Worm (Caenorhabditis elegans) whole organism, L3 larva: ENCODE results near the gene nspb-1.

Experiments
- R02D3.7 ChIP-seq: fragments of 150-350 bp; optimal IDR thresholded peaks from 2 replicates; lab custom pipeline; 2014; ENCODE audit warnings: missing biosample characterization, missing genetic modification characterization
- ZK546.5 ChIP-seq: sonication (generic microtip); optimal IDR thresholded peaks from 2 replicates; lab custom pipeline; 2017; ENCODE audit warnings: missing biosample characterization, missing genetic modification characterization
- aly-2 ChIP-seq: fragments of 150-350 bp; optimal IDR thresholded peaks from 2 replicates; lab custom pipeline; 2014; ENCODE audit warnings: missing biosample characterization, missing genetic modification characterization
- ceh-16 ChIP-seq: sonication (generic microtip); optimal IDR thresholded peaks from 2 replicates; lab custom pipeline; 2017; ENCODE audit warnings: missing biosample characterization, missing genetic modification characterization
- ceh-28 ChIP-seq: fragments of 150-350 bp; optimal IDR thresholded peaks from 2 replicates; lab custom pipeline; 2014; ENCODE audit warnings: missing biosample characterization, missing genetic modification reagents, missing genetic modification characterization
- daf-12 ChIP-seq: fragments of 150-350 bp; optimal IDR thresholded peaks from 2 replicates; lab custom pipeline; 2014; ENCODE audit warnings: missing biosample characterization, missing genetic modification reagents, missing genetic modification characterization
- egl-27 ChIP-seq: sonication (generic microtip); optimal IDR thresholded peaks from 4 replicates; lab custom pipeline; 2017; ENCODE audit warnings: missing biosample characterization, missing genetic modification reagents, missing genetic modification characterization
- elt-2 ChIP-seq: sonication (generic microtip); optimal IDR thresholded peaks from 2 replicates; lab custom pipeline; 2016; ENCODE audit warnings: missing genetic modification reagents, mild to moderate bottlenecking, missing genetic modification characterization, missing compliant biosample characterization
- eor-1 ChIP-seq, 2 experiments: fragments of 150-350 bp; optimal IDR thresholded peaks; 2 replicates each; lab custom pipeline; 2014 to 2018; ENCODE audit warnings: missing biosample characterization in 2 of 2, missing genetic modification characterization in 2 of 2
- fkh-2 ChIP-seq: fragments of 150-350 bp; optimal IDR thresholded peaks from 2 replicates; lab custom pipeline; 2014; ENCODE audit warnings: missing biosample characterization, missing genetic modification reagents, missing genetic modification characterization
- fos-1 ChIP-seq: fragments of 150-350 bp; optimal IDR thresholded peaks from 2 replicates; lab custom pipeline; 2014; ENCODE audit warnings: missing biosample characterization, missing genetic modification characterization
- hmg-11 ChIP-seq: sonication (generic microtip); optimal IDR thresholded peaks from 2 replicates; lab custom pipeline; 2016; ENCODE audit warnings: missing genetic modification characterization, missing compliant biosample characterization
- jun-1 ChIP-seq: fragments of 150-350 bp; optimal IDR thresholded peaks from 2 replicates; lab custom pipeline; 2014; ENCODE audit warnings: missing biosample characterization, missing genetic modification reagents, missing genetic modification characterization
- lin-15B ChIP-seq: fragments of 150-350 bp; optimal IDR thresholded peaks from 2 replicates; lab custom pipeline; 2014; ENCODE audit warnings: missing biosample characterization, missing genetic modification characterization
- lin-39 ChIP-seq: fragments of 150-350 bp; optimal IDR thresholded peaks from 2 replicates; lab custom pipeline; 2018; ENCODE audit warnings: missing biosample characterization, missing genetic modification reagents, missing genetic modification characterization
- lsy-12 ChIP-seq: sonication (generic microtip); optimal IDR thresholded peaks from 2 replicates; lab custom pipeline; 2016; ENCODE audit warnings: mild to moderate bottlenecking, missing genetic modification characterization, missing compliant biosample characterization
- mdl-1 ChIP-seq: fragments of 150-350 bp; optimal IDR thresholded peaks from 2 replicates; lab custom pipeline; 2014; ENCODE audit warnings: missing biosample characterization, missing genetic modification characterization
- mml-1 ChIP-seq: fragments of 150-350 bp; sonication (generic microtip); optimal IDR thresholded peaks from 3 replicates; lab custom pipeline; 2014; ENCODE audit warnings: missing biosample characterization, missing genetic modification characterization
- nfya-1 ChIP-seq: sonication (generic microtip); optimal IDR thresholded peaks from 2 replicates; lab custom pipeline; 2017; ENCODE audit warnings: missing genetic modification characterization, mild to moderate bottlenecking, missing compliant biosample characterization, antibody characterized with exemption, moderate library complexity; ENCODE audit not compliant: insufficient read depth
- nhr-12 ChIP-seq: fragments of 150-350 bp; optimal IDR thresholded peaks from 2 replicates; lab custom pipeline; 2014; ENCODE audit warnings: missing biosample characterization, missing genetic modification characterization
- nhr-23 ChIP-seq: fragments of 150-350 bp; optimal IDR thresholded peaks from 2 replicates; lab custom pipeline; 2014; ENCODE audit warnings: missing biosample characterization, missing genetic modification reagents, missing genetic modification characterization
- nhr-237 ChIP-seq: fragments of 150-350 bp; optimal IDR thresholded peaks from 2 replicates; lab custom pipeline; 2014; ENCODE audit warnings: missing biosample characterization, missing genetic modification characterization
- nhr-25 ChIP-seq: sonication (generic microtip); optimal IDR thresholded peaks from 2 replicates; lab custom pipeline; 2017; ENCODE audit warnings: missing biosample characterization, missing genetic modification characterization
- nhr-43 ChIP-seq: sonication (generic microtip); optimal IDR thresholded peaks from 2 replicates; lab custom pipeline; 2016; ENCODE audit warnings: mild to moderate bottlenecking, missing genetic modification characterization, missing compliant biosample characterization; ENCODE audit not compliant: poor library complexity, severe bottlenecking
- nhr-67 ChIP-seq: fragments of 150-350 bp; optimal IDR thresholded peaks from 2 replicates; lab custom pipeline; 2014; ENCODE audit warnings: missing biosample characterization, missing genetic modification characterization
- nhr-77 ChIP-seq: fragments of 150-350 bp; optimal IDR thresholded peaks from 2 replicates; lab custom pipeline; 2014; ENCODE audit warnings: missing biosample characterization, missing genetic modification characterization
- pha-4 ChIP-seq: fragments of 150-350 bp; optimal IDR thresholded peaks from 2 replicates; lab custom pipeline; 2014; ENCODE audit warnings: missing biosample characterization, missing genetic modification reagents, missing genetic modification characterization
- skn-1 ChIP-seq: fragments of 150-350 bp; optimal IDR thresholded peaks from 2 replicates; lab custom pipeline; 2014; ENCODE audit warnings: missing biosample characterization, missing genetic modification characterization
- tbx-2 ChIP-seq: sonication (generic microtip); optimal IDR thresholded peaks from 2 replicates; lab custom pipeline; 2016; ENCODE audit warnings: mild to moderate bottlenecking, missing genetic modification characterization, missing compliant biosample characterization
- unc-39 ChIP-seq: sonication (generic microtip); optimal IDR thresholded peaks from 4 replicates; lab custom pipeline; 2017; ENCODE audit warnings: missing biosample characterization, missing genetic modification characterization
- unc-62 ChIP-seq: fragments of 150-350 bp; sonication (generic microtip); optimal IDR thresholded peaks from 4 replicates; lab custom pipeline; 2014; ENCODE audit warnings: missing biosample characterization, missing genetic modification reagents, missing genetic modification characterization
- zag-1 ChIP-seq: fragments of 150-350 bp; optimal IDR thresholded peaks from 2 replicates; lab custom pipeline; 2014; ENCODE audit warnings: missing biosample characterization, missing genetic modification characterization
- ztf-11 ChIP-seq: fragments of 150-350 bp; optimal IDR thresholded peaks from 2 replicates; lab custom pipeline; 2014; ENCODE audit warnings: missing biosample characterization, missing genetic modification characterization

The nspb-1 gene

ce11 chrIV:6548609-6549008 lies 42.3 kb downstream of the nspb-1 start, which contains the start of gene fan-1 (continued):
- TF ChIP-seq ceh-28 (tag; lab: Kevin White, UChicago) (peak; percentile 18), elt-2 (tag; lab: Kevin White, UChicago) (no peak), skn-1 (tag; lab: Kevin White, UChicago) (peak; percentile 58), ztf-11 (tag; lab: Kevin White, UChicago) (no peak), pha-4 (peak; percentile 85), nhr-43 (tag; lab: Kevin White, UChicago) (peak; percentile 17), nhr-25 (peak; percentile 12), nhr-12 (tag; lab: Kevin White, UChicago) (no peak), nhr-237 (no peak), hmg-11 (tag; lab: Kevin White, UChicago) (peak; percentile 15), egl-27 (tag; lab: Kevin White, UChicago) (no peak), nhr-23 (tag; lab: Kevin White, UChicago) (peak; percentile 71), nhr-67 (tag; lab: Kevin White, UChicago) (no peak), aly-2 (tag; lab: Kevin White, UChicago) (no peak), lsy-12 (no peak)

DNA sequence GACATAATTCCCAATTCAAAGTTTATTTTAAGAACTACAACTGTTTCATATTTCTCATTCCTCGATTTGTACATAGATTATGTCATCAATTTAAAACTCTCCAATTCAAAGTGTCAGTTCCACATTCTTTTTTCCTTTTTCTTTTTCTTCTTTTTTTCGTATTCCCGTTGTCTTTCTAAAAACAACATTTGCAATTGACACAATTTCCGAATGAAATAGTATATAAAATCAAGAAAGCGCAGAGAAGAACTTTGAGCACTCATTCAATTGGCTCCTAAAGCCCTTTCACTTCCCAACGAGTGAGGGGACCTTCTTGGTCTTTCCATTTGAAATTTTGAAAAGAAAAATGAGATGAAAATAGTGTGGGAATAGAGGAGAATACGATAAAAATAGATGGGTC lies 43.5 kb downstream of the nspb-1 start:
- no peak for TF ChIP-seq zag-1 (tag; lab: Kevin White, UChicago)
- TF ChIP-seq daf-12 (tag; lab: Kevin White, UChicago) = no peak
- no peak for TF ChIP-seq jun-1 (tag; lab: Kevin White, UChicago)
- no peak for TF ChIP-seq lsy-12
- TF ChIP-seq unc-62 = no peak
- TF ChIP-seq eor-1 (tag; optimal IDR thresholded peaks at IDR 0.05; lab: Kevin White, UChicago) = no peak
- no peak for TF ChIP-seq ZK546.5 (tag; lab: Kevin White, UChicago)
- no peak for TF ChIP-seq nhr-77 (tag; lab: Kevin White, UChicago)
- TF ChIP-seq fkh-2 = no peak
- no peak for TF ChIP-seq ceh-16 (tag; lab: Kevin White, UChicago)

- no peak for TF ChIP-seq fos-1 (tag; lab: Kevin White, UChicago)
- no peak for TF ChIP-seq pha-4
- no peak for TF ChIP-seq nhr-67 (tag; lab: Kevin White, UChicago)
- TF ChIP-seq mdl-1 = no peak
- no peak for TF ChIP-seq R02D3.7
- no peak for TF ChIP-seq mml-1 (tag; lab: Kevin White, UChicago)
- TF ChIP-seq ZK546.5 (tag; lab: Kevin White, UChicago) = no peak
- TF ChIP-seq nhr-25 = no peak
- no peak for TF ChIP-seq tbx-2 (tag; lab: Kevin White, UChicago)
- TF ChIP-seq unc-39 (tag; lab: Kevin White, UChicago) = no peak
- no peak for TF ChIP-seq lin-15B (tag; lab: Kevin White, UChicago)
- no peak for TF ChIP-seq nhr-77 (tag; lab: Kevin White, UChicago)
- TF ChIP-seq aly-2 (tag; lab: Kevin White, UChicago) = no peak
- TF ChIP-seq nfya-1 (tag; lab: Kevin White, UChicago) = no peak
- no peak for TF ChIP-seq hmg-11 (tag; lab: Kevin White, UChicago)
- TF ChIP-seq unc-62 = no peak
- no peak for TF ChIP-seq ztf-11 (tag; lab: Kevin White, UChicago)
- TF ChIP-seq elt-2 (tag; lab: Kevin White, UChicago) = no peak
Observed at ce11 chrIV:6542962-6543361, 47.9 kb downstream of the nspb-1 start.

- TF ChIP-seq nhr-12 (tag; lab: Kevin White, UChicago) (no peak), eor-1 (tag; optimal IDR thresholded peaks at IDR 0.05; lab: Kevin White, UChicago) (no peak), lin-39 (tag; lab: Kevin White, UChicago) (peak; percentile 51), zag-1 (tag; lab: Kevin White, UChicago) (no peak), ceh-16 (tag; lab: Kevin White, UChicago) (no peak), jun-1 (tag; lab: Kevin White, UChicago) (no peak), nhr-237 (no peak)
- TF ChIP-seq, all 47 proteins: peak for 1
Observed at ce11 chrIV:6541435-6541834, 49.5 kb downstream of the nspb-1 start, which contains the start of gene C01G5.25. TSS of gene C01G5.25 (plus strand) at chrIV:6541684.
